Fruit fly (Drosophila melanogaster): ENCODE data around the gene CG2533.

DNA sequence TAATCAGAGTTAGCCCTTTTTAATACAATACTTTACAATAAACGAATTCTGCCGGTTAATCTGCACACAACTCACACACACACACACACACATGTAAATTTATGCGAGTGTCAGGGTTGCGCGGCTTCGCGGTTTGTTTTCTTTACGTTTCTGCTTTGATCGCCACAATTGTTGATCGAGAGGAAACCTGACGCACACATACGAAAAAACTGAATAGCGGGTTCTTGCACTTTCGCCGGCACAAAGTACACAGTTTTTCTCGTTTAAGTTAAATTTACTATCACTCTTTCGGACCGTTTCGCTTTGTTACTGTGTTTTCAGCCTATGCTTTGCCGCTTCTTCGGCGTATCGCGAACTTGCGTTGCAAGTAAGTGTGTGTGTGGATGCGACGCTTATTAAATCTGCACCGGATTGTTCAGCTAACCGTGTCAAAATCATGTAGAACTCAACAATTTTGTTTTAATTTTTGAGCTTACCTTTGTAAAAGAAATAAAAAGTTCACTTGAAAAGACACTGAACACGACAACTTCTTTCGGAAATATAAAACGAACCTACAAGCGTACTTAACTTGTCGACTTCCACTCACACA is 7.2 kb upstream of the CG2533 start:
- no peak for TF ChIP-seq Dll (optimal IDR thresholded peaks at IDR 0.05)
- TF ChIP-seq EcR (GFP tag; optimal IDR thresholded peaks at IDR 0.05) = no peak
- TF ChIP-seq CG8478 (optimal IDR thresholded peaks at IDR 0.05) = no peak
- TF ChIP-seq pan (optimal IDR thresholded peaks at IDR 0.05) = no peak
